Fruit fly (Drosophila melanogaster) ovary, adult (tissue): ENCODE measurements around the gene SmydA-4.
"Not testable (repeated sequence)": the region's sequence is repeated elsewhere in the genome, so short reads cannot be mapped to it uniquely, and the experiment has no call there.

Experiments used
- CG17801 ChIP-seq: fragments of 200-800 bp; optimal IDR thresholded peaks from 2 replicates; lab custom pipeline; 2019; ENCODE audit warnings: missing biosample characterization, mild to moderate bottlenecking, missing genetic modification characterization, moderate library complexity; ENCODE audit not compliant: partially characterized antibody

SmydA-4 gene

DNA sequence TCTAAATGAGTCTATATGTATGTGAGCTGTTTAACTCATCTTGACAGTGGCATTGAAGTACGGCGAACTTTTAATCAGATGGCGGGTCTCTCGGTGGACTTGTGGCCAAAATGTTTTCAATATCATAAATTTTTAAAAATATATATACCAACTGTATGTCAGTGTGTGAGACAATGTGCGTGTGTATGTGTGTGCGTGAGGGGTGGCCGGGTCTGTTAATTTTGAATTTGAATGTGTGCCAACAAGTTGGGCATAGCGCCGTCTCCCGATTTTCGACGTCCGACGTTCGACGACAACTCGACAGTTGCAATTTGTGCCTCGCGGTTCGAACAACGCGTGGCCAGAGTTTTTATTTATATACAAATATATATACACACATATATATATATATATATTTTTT is at the start of gene SmydA-4:
Gene SmydA-4 (plus strand): TSS at position 301 of the 400 bp plus-strand sequence.
- TF ChIP-seq CG17801 (GFP tag; lab: Kevin White, UChicago): no peak

DNA sequence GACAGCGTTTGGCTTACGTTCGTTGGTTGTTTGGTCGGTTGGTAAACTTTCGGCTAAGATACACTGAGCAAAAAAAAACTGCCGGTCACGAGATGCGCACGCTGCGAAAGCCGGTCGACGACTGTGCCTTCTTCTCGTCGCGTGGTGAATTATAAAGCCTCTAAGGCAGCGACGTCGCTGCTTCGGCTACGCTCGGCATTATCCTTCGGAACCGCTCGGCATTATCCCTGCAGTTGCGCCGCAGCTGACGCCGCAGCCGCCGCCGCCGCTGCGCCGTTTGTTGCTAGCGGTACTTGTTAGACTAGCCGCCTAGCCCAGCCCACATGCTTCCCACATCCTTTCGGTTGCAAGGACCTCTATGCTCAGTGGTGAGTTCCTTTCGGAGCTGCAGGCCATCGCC is 4.8 kb upstream of the SmydA-4 start, which contains the start of gene vex:
Gene vex (minus strand): TSS at position 114 of the 400 bp plus-strand sequence.
- TF ChIP-seq CG17801 (GFP tag; lab: Kevin White, UChicago): no peak

DNA sequence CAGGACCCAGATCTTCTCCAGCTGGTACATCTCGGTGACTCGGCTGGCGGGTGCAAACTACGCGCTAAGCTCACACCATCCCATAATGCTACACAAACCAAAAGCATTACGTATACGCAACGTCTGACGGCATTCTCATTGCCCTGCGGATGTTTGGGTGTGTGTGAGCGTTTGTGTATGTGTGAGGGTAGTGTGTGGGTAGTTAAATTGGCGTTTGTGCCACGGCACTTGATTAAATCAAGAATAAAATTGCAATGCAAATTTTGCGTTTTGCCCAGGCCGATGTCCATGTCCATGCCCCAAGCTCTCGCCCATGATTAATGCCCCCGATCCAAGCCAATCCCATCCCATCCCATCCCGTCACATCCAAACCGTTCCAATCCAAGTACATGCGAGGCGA is 8.9 kb downstream of the SmydA-4 start, which contains the start of gene CG1552:
Gene CG1552 (minus strand): TSS at position 101 of the 400 bp plus-strand sequence.
- TF ChIP-seq CG17801 (GFP tag; lab: Kevin White, UChicago): no peak

DNA sequence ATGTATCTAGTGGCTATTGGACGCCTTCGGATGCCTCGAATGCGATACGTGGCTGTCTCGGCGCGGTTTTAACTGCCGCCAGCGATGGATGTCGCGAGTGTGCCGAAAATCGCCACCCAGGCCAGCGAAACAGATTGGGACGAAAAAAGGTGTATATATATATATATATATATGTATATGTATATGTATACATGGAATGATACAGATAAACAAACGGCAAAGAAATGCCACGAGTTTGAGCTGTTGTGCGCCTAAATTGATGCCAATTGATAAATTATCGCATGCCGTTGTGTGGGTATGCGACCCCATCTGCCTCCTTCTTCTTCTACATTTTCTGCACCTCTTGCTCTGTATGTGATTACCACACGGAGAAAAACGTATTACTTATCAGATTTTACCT is 15.0 kb downstream of the SmydA-4 start, which contains the start of gene CG1545:
Gene CG1545 (minus strand): TSS at position 101 of the 400 bp plus-strand sequence.
- TF ChIP-seq CG17801 (GFP tag; lab: Kevin White, UChicago): no peak

DNA sequence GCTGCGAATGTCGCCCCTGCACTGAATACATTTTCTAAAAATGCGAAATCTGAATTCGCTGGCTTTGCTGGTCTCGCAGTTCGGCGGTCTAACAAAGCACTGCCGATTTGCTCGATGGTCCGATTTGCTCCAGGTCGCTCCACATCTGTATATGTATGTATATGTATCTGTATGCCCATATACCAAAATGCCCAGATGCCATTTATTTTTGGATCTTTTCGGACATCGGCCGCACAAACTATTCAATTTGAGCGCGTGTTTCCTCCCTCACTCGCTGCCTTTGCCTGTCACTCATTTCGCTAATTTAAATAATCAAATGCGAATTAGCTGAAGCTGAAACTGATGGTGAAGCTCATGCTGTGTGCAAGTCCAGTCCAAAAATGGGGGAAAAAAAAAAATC is 18.5 kb downstream of the SmydA-4 start, which contains the start of gene CG1537:
Gene CG1537 (minus strand): TSS at position 101 of the 400 bp plus-strand sequence.
- no peak for TF ChIP-seq CG17801 (GFP tag; lab: Kevin White, UChicago)

DNA sequence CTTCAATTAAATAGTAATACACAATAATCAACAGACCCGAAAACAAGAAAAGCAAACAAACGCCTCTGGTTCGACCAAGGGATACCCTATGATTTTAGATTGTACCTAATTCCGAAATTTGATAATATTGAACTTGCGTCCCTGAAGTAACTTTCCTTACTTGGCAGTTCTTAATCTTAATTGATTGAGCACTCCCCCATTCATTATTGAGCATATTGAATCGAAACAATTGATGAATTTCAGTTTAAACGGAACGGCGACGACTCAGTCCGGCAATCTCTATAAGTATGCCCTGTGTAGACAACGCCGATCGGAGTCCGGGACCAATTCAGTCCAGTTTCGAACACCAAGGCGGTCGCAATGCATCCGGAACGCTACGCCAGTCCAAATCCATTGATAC is 21.7 kb downstream of the SmydA-4 start, which contains the start of gene CG15203:
Gene CG15203 (plus strand): TSS at position 301 of the 400 bp plus-strand sequence.
- no peak for TF ChIP-seq CG17801 (GFP tag; lab: Kevin White, UChicago)

DNA sequence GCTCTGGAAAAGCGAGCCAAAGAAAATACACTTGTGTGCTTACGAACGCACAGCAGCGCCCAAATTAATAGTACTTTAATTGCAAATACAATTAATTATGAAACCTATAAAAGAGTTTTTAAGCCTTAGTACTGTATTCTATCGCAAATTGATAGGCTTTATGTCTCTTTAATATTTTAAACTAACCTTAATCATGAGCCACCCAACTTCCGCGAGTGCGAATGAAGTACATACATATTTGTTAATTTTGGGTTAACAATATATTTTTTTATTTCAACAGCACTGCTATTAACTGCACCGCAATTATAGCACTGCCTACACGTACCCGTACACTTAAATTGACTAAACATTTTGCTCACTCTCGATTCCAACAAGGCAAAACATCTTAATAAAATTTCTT is 36.7 kb downstream of the SmydA-4 start:
- peak; percentile 56 for TF ChIP-seq CG17801 (GFP tag; lab: Kevin White, UChicago)

DNA sequence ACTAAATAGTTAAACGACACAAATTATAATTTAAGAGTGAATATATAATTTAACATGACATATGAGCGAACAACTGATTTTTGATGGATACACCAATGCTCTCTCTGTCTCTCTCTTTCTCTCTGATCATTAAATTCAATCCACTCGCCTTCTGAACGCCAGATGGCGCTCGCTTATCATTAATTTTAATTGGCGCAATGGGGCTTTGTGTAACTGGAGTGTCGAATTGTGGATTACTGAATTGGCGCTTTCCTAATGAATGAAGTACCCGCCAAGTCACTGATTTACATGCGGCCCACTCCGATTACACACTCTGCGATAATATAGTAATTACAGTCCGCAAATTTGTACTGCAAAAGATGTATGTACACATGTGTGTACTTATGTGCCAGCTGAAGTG is 37.3 kb downstream of the SmydA-4 start:
- TF ChIP-seq CG17801 (GFP tag; lab: Kevin White, UChicago): peak; percentile 45

DNA sequence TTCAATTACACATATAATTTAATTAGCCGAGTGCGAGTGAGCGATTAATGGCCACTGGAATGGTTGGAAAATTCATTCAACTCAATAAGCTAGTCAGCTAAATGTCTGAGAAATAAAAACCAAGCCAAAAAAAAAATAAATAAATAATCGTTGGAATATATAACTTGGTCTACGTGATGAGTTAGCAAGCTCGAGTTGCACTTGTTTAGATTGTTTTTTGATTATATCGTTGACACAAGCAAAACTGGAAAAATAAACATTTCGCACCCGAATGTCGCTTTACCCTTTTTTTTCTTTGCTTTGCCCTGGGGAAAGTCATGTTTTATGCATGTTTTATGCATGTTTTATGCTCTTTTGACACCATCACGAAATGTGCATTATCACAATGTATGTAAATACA is 38.5 kb downstream of the SmydA-4 start:
- TF ChIP-seq CG17801 (GFP tag; lab: Kevin White, UChicago): peak; percentile 78

DNA sequence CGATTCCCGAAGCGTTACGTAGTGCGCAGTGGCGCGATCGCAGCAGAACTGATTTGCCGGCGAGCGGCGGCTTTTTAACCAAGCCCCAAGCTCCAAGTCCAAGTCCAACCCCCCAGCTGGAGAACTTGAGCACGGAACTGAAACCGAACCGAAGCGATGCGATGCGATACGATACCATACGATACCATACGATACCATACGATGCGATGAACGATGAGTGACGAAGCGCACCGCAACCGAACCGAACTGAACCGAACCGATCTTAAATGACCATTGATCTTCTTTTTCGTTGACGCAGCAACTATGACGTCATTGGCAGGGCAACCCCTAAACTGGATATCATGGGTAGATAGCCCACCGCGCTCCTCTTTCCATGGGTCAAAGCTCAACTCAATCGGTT is 41.7 kb downstream of the SmydA-4 start, which contains the start of gene sev:
Gene sev (minus strand): TSS at position 50 of the 400 bp plus-strand sequence.
- no peak for TF ChIP-seq CG17801 (GFP tag; lab: Kevin White, UChicago)

DNA sequence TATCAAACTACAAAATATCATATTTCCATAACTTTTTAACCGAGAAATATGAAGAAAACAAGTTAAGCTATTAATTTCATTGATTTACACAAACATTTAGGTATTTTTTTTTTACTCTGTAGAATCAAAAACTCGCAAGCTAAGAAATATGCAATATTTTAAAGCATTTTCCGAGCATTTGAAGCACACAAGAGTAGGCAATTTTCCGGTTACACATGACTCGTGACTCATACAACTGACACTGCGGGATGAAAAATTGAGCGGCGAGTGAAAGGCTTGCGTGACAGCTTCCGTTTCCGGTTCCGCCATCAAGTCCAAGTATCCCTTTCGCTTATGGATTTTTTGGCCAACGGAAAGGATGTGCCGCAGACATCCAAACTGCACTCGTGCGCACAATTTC is 42.8 kb downstream of the SmydA-4 start:
- peak; percentile 0 for TF ChIP-seq CG17801 (GFP tag; lab: Kevin White, UChicago)

DNA sequence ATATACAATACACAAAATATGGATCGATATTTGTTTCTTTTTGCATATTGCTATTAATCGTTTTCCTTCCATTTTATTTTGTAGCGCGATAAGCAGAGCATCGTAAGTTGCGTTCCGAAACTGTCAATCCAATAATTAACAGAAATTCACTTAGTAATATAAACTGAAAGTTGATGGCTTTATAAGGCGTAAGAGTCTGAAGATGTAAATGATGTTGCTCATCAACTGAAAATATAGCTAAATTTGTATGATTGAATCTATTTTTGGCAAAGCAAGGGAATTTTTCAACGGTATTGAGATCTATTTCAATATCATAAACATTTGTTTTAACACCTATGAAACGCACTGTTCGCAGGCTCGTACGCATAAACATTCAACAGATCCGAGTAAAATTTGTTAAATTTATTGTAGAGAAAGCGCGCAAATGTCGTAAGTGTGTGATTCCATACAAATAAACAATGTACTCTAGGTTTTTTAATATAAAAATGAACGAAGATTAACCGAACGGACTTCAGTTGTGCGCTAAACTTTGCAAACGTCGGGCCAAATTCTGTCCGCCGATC is 44.3 kb downstream of the SmydA-4 start, which contains the start of gene Vago:
Gene Vago (plus strand): TSS at position 513 of the 563 bp plus-strand sequence.
- peak; percentile 4 for TF ChIP-seq CG17801 (GFP tag; lab: Kevin White, UChicago)

DNA sequence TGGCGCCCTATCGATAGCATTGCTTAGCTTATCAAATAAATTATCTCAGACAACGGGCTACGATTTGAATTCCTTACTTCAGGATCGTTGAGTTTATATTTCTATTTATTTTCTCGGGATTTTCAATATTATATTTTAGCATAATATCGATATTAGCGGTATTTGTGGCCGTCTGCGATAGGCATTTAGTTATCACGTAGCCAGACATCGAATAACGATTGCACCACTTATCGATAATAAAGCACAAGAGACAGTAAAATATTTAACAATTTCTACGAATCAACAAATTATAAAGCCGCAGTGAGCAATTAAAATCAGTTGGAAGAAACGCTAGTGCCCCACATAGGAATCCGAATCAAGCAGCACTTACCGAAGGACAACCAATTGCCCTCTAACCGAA is 45.6 kb downstream of the SmydA-4 start, which contains the start of gene CG2076:
Gene CG2076 (plus strand): TSS at position 50 of the 400 bp plus-strand sequence.
- no peak for TF ChIP-seq CG17801 (GFP tag; lab: Kevin White, UChicago)

DNA sequence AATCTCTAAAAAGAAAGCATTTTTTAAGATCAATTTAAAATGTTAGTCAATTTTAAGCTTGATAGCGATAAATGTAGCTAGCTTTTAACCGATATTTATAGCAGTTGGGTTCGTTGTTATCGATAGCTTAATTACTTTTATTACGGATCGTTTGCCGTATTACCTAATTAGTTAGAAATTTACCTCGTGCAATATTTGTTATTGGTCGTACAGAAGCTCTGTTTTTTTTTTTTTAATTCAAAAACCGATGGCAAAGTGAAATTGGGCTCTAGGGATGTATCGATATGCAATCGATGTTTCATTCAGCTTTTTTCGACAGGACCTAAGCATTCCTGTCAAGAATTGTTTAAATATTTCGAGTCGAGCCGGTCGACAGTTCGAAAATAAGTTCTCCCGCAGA is 47.6 kb downstream of the SmydA-4 start, which contains the start of gene CG2061:
Gene CG2061 (plus strand): TSS at position 292 of the 400 bp plus-strand sequence.
- TF ChIP-seq CG17801 (GFP tag; lab: Kevin White, UChicago): no peak

DNA sequence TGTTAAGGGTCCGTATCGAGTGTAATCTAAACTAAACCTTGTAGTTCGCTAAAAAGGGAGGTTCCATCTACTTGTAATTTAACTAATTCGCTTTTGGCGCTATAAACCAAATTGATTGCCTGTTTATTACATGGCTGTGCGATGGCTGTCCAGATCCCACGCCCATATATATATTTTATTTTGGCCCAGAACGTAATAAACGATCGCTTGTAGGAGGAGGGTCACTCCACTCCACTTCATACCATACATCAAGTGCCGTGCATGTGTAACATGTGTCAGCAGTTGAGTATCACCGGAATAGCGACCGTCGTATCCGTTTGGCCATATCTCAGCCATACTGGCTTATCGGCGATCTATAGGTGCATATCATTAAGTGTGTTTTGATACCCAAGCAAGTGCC is 50.7 kb downstream of the SmydA-4 start:
- no peak for TF ChIP-seq CG17801 (GFP tag; lab: Kevin White, UChicago)

DNA sequence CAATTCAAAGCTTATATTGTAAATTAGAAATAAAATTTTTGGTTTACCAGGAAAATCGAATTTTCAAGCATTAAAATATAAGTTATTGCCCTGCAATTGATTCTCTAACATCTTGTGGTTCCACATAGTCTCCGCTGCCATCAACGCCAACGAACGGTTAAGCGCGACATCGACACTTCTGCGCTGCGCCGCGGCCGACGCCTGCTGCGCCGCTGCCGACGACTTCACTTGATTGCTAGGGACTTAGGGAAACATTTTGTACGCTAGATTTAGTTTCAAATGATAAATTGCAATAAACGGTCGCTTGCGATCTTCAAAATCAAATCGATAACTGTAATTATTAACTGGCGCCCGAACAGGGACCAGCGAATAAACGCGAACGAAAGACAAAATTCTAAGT is 51.4 kb downstream of the SmydA-4 start, which contains the start of gene CG42249:
Gene CG42249 (plus strand): TSS at position 301 of the 400 bp plus-strand sequence.
- not testable (repeated sequence) for TF ChIP-seq CG17801 (GFP tag; lab: Kevin White, UChicago)
